Worm (Caenorhabditis elegans): ENCODE measurements around the gene Y43E12A.2.
A peak's percentile ranks its signal among the peaks of the same experiment; 100 is the strongest.

The Y43E12A.2 gene

DNA sequence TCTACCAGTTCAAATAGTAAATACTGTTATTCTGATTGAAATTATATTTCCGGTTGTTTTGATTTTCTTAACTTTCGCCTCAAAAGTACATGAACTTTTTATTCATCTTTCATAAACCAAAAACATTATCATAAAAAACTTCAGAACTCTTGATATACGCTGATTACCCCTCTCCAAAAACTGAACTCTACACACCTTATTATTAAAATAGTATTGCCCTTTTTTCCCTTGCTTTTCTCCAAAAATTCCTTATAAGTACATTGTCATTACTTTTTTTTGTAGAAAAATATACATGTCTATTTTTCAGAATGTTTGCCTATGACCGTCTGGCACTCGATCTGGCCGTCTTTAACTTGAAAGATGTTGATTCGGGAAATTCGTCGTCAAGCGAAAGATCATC, at the start of gene Y43E12A.2:
Gene Y43E12A.2 (plus strand): TSS at position 301 of the 400 bp plus-strand sequence.
- no peak for TF ChIP-seq R02D3.7 (tag; optimal IDR thresholded peaks at IDR 0.05)

DNA sequence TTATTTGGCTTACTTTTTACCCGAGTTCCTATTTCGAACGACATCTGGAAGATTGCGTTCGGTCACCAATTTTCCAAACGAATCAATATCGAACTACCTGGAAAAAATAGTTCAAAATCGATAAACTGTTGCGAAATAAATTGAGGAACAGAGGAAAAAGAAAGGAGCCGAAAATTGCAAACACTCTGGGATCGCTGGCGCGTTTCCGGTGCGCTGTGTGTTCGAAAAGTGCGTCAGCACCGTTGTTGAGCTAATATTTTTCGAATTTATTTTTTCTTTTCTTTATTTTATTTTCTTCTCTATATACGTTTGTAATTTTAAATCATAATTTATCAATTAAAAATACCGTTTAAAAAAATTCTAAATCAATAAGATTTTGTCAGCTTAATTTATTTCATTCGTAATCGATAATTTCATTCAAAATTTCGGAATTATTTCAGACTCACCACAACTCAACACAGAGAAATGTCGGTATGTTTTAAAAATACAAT, 48.8 kb upstream of the Y43E12A.2 start, which contains the start of the genes dnc-1 and lsm-7:
Gene dnc-1 (minus strand): TSS at position 142 of the 491 bp plus-strand sequence.
Gene lsm-7 (plus strand): TSS at position 441 of the 491 bp plus-strand sequence.
- TF ChIP-seq mes-2 (tag; optimal IDR thresholded peaks at IDR 0.05; ENCODE audit: poor library complexity, severe bottlenecking) (peak; percentile 80), nhr-28 (tag; optimal IDR thresholded peaks at IDR 0.05) (peak; percentile 59), nhr-76 (tag; optimal IDR thresholded peaks at IDR 0.05) (no peak), sdz-12 (GFP tag; optimal IDR thresholded peaks at IDR 0.05) (no peak), egl-43 (GFP tag; IDR thresholded peaks at IDR 0.05) (0 out of 2 replicates have a peak, but pooled peaks have one; percentile 35), fkh-10 (GFP tag; optimal IDR thresholded peaks at IDR 0.05) (peak; percentile 63), ceh-44 (GFP tag; IDR thresholded peaks at IDR 0.05) (peak; percentile 79), F49E8.2 (tag; optimal IDR thresholded peaks at IDR 0.05; ENCODE audit: borderline replicate concordance) (no peak), duxl-1 (tag; optimal IDR thresholded peaks at IDR 0.05; ENCODE audit: poor library complexity) (no peak), nhr-77 (tag; optimal IDR thresholded peaks at IDR 0.05) (peak; percentile 70), F26F4.8 (GFP tag; conservative IDR thresholded peaks at IDR 0.05) (no peak), T20F7.1 (GFP tag; optimal IDR thresholded peaks at IDR 0.05) (peak; percentile 66), dve-1 (tag; optimal IDR thresholded peaks at IDR 0.05; ENCODE audit: insufficient read depth) (peak; percentile 79), lim-7 (GFP tag; IDR thresholded peaks at IDR 0.05) (no peak), unc-39 (tag; optimal IDR thresholded peaks at IDR 0.05) (no peak), unc-130 (GFP tag; optimal IDR thresholded peaks at IDR 0.05) (peak; percentile 6), nhr-11 (tag; optimal IDR thresholded peaks at IDR 0.05) (peak; percentile 41), mdt-29 (GFP tag; IDR thresholded peaks at IDR 0.05) (peak; percentile 25; the same call in 1 of the 2 replicates), nhr-25 (tag; optimal IDR thresholded peaks at IDR 0.05; ENCODE audit: borderline replicate concordance, insufficient read depth) (peak; percentile 2), ceh-32 (tag; optimal IDR thresholded peaks at IDR 0.05; ENCODE audit: poor library complexity) (no peak), attf-4 (tag; optimal IDR thresholded peaks at IDR 0.05) (no peak), cey-2 (tag; optimal IDR thresholded peaks at IDR 0.05; ENCODE audit: borderline replicate concordance, insufficient read depth) (no peak), ceh-20 (GFP tag; IDR thresholded peaks at IDR 0.05) (peak; percentile 65), zag-1 (tag; optimal IDR thresholded peaks at IDR 0.05) (no peak), lir-3 (tag; optimal IDR thresholded peaks at IDR 0.05) (no peak), dpl-1 (GFP tag; optimal IDR thresholded peaks at IDR 0.05) (peak; percentile 76), zip-11 (GFP tag; IDR thresholded peaks at IDR 0.05) (no peak), ztf-11 (tag; optimal IDR thresholded peaks at IDR 0.05) (no peak), snpc-1.2 (GFP tag; IDR thresholded peaks at IDR 0.05) (peak; percentile 55; the same call in 1 of the 2 replicates), hlh-30 (tag; optimal IDR thresholded peaks at IDR 0.05; ENCODE audit: insufficient read depth) (peak; percentile 75), madf-5 (GFP tag; IDR thresholded peaks at IDR 0.05) (no peak), ceh-82 (tag; optimal IDR thresholded peaks at IDR 0.05) (no peak), spr-1 (tag; optimal IDR thresholded peaks at IDR 0.05) (no peak), lin-39 (tag; optimal IDR thresholded peaks at IDR 0.05) (no peak), aly-2 (tag; optimal IDR thresholded peaks at IDR 0.05) (no peak), R02D3.7 (tag; optimal IDR thresholded peaks at IDR 0.05) (no peak), ceh-28 (tag; optimal IDR thresholded peaks at IDR 0.05) (no peak), zfp-2 (tag; optimal IDR thresholded peaks at IDR 0.05) (no peak), lin-38 (GFP tag; IDR thresholded peaks at IDR 0.05) (peak; percentile 74), ZK337.2 (GFP tag; IDR thresholded peaks at IDR 0.05) (no peak), aha-1 (tag) (no peak), nhr-42 (GFP tag; IDR thresholded peaks at IDR 0.05) (no peak), set-16 (GFP tag; IDR thresholded peaks at IDR 0.05) (no peak), mep-1 (tag; optimal IDR thresholded peaks at IDR 0.05) (peak; percentile 88), ceh-62 (tag; optimal IDR thresholded peaks at IDR 0.05) (no peak), Y75B8A.6 (GFP tag; IDR thresholded peaks at IDR 0.05) (no peak), dmd-6 (GFP tag; IDR thresholded peaks at IDR 0.05) (peak; percentile 71), hlh-11 (tag; optimal IDR thresholded peaks at IDR 0.05) (peak; percentile 79), F37D6.2 (tag; optimal IDR thresholded peaks at IDR 0.05) (peak; percentile 5)

Data from whole organism, L4 larva.